Worm (Caenorhabditis elegans): ENCODE data around the gene sto-4.

ce11 chrX:11696696-11697095, 52.8 kb downstream of the sto-4 start, which contains the start of gene C44C10.12:
- TF ChIP-seq ces-1 (GFP tag; optimal IDR thresholded peaks at IDR 0.05) (no peak), nhr-28 (tag; optimal IDR thresholded peaks at IDR 0.05) (no peak), fkh-10 (GFP tag; optimal IDR thresholded peaks at IDR 0.05) (no peak), ama-1 (optimal IDR thresholded peaks at IDR 0.05) (no peak), lin-29 (GFP tag; IDR thresholded peaks at IDR 0.05) (no peak), aha-1 (tag) (no peak), duxl-1 (tag; optimal IDR thresholded peaks at IDR 0.05; ENCODE audit: poor library complexity) (no peak), sdz-12 (GFP tag; optimal IDR thresholded peaks at IDR 0.05) (no peak), daf-8 (GFP tag; IDR thresholded peaks at IDR 0.05) (no peak), snpc-4 (tag; optimal IDR thresholded peaks at IDR 0.05) (no peak), daf-19 (GFP tag; conservative IDR thresholded peaks at IDR 0.05) (no peak), nhr-25 (tag; optimal IDR thresholded peaks at IDR 0.05; ENCODE audit: borderline replicate concordance, insufficient read depth) (no peak)

Measured in whole organism, L4 larva.